Fruit fly (Drosophila melanogaster) whole organism, embryonic: ENCODE data around the gene CG7914.

Source experiments
- Abd-B ChIP-seq: fragments of 200-800 bp; sonication (Bioruptor generic); optimal IDR thresholded peaks from 2 replicates; lab custom pipeline; 2018; ENCODE audit warnings: missing biosample characterization, mild to moderate bottlenecking, missing genetic modification characterization, moderate library complexity
- Antp ChIP-seq: fragments of 200-800 bp; sonication (Bioruptor generic); optimal IDR thresholded peaks from 3 replicates; lab custom pipeline; 2016; ENCODE audit warnings: missing biosample characterization, missing genetic modification characterization
- Atf6 ChIP-seq: fragments of 200-800 bp; sonication (Bioruptor generic); IDR thresholded peaks from 2 replicates; pipeline ENCODE4 v1.3.6; 2022; ENCODE audit warnings: missing biosample characterization, missing genetic modification characterization
- C15 ChIP-seq: fragments of 200-800 bp; sonication (Bioruptor generic); IDR thresholded peaks from 3 replicates; pipeline ENCODE4 v1.3.6; 2022; ENCODE audit warnings: missing biosample characterization, missing genetic modification characterization
- CG10565 ChIP-seq: fragments of 200-800 bp; sonication (Bioruptor generic); optimal IDR thresholded peaks from 3 replicates; lab custom pipeline; 2016; ENCODE audit warnings: missing biosample characterization, mild to moderate bottlenecking, missing genetic modification characterization
- CG10979 ChIP-seq: fragments of 200-800 bp; sonication (Bioruptor generic); optimal IDR thresholded peaks from 2 replicates; lab custom pipeline; 2018; ENCODE audit warnings: missing biosample characterization, mild to moderate bottlenecking, missing genetic modification characterization, moderate library complexity
- CG11093 ChIP-seq: fragments of 200-800 bp; sonication (Bioruptor generic); IDR thresholded peaks from 3 replicates; pipeline ENCODE4 v1.3.6; 2022; ENCODE audit warnings: missing biosample characterization, missing genetic modification characterization
- CG11398 ChIP-seq: fragments of 200-800 bp; sonication (Bioruptor generic); optimal IDR thresholded peaks from 2 replicates; lab custom pipeline; 2016; ENCODE audit warnings: missing biosample characterization, missing genetic modification characterization
- CG12391 ChIP-seq: fragments of 200-800 bp; sonication (Bioruptor generic); optimal IDR thresholded peaks from 3 replicates; lab custom pipeline; 2018; ENCODE audit warnings: missing biosample characterization, mild to moderate bottlenecking, missing genetic modification characterization, moderate library complexity
- CG13296 ChIP-seq: fragments of 200-800 bp; sonication (Bioruptor generic); optimal IDR thresholded peaks from 3 replicates; lab custom pipeline; 2018; ENCODE audit warnings: missing biosample characterization, mild to moderate bottlenecking, missing genetic modification characterization
- CG15601 ChIP-seq: fragments of 200-800 bp; sonication (Bioruptor generic); optimal IDR thresholded peaks from 3 replicates; lab custom pipeline; 2019; ENCODE audit warnings: missing biosample characterization, mild to moderate bottlenecking, missing genetic modification characterization, moderate library complexity
- CG15696 ChIP-seq: fragments of 200-800 bp; sonication (Bioruptor generic); optimal IDR thresholded peaks from 2 replicates; lab custom pipeline; 2019; ENCODE audit warnings: missing biosample characterization, mild to moderate bottlenecking, missing genetic modification characterization, moderate library complexity
- CG16815 ChIP-seq: fragments of 200-800 bp; sonication (Bioruptor generic); optimal IDR thresholded peaks from 3 replicates; lab custom pipeline; 2017; ENCODE audit warnings: missing biosample characterization, mild to moderate bottlenecking, missing genetic modification characterization
- CG17186 ChIP-seq: fragments of 200-800 bp; sonication (Bioruptor generic); optimal IDR thresholded peaks from 3 replicates; lab custom pipeline; 2017; ENCODE audit warnings: missing biosample characterization, missing genetic modification reagents, missing genetic modification characterization
- CG17829 ChIP-seq: fragments of 200-800 bp; optimal IDR thresholded peaks from 2 replicates; lab custom pipeline; 2019; ENCODE audit warnings: missing biosample characterization, mild to moderate bottlenecking, missing genetic modification characterization, moderate library complexity
- CG18011 ChIP-seq: fragments of 200-800 bp; sonication (Bioruptor generic); optimal IDR thresholded peaks from 2 replicates; lab custom pipeline; 2017; ENCODE audit warnings: missing biosample characterization, missing genetic modification characterization, mild to moderate bottlenecking, moderate library complexity, missing genotype
- CG18262 ChIP-seq: fragments of 200-800 bp; optimal IDR thresholded peaks from 3 replicates; lab custom pipeline; 2019; ENCODE audit warnings: missing biosample characterization, mild to moderate bottlenecking, missing genetic modification characterization, moderate library complexity
- CG18764 ChIP-seq: fragments of 200-800 bp; sonication (Bioruptor generic); optimal IDR thresholded peaks from 3 replicates; lab custom pipeline; 2016; ENCODE audit warnings: missing biosample characterization, missing genetic modification characterization
- CG2712 ChIP-seq: fragments of 200-800 bp; optimal IDR thresholded peaks from 3 replicates; lab custom pipeline; 2019; ENCODE audit warnings: missing biosample characterization, mild to moderate bottlenecking, missing genetic modification characterization, moderate library complexity
- CG30020 ChIP-seq: fragments of 200-800 bp; optimal IDR thresholded peaks from 2 replicates; lab custom pipeline; 2019; ENCODE audit warnings: missing biosample characterization, mild to moderate bottlenecking, missing genetic modification characterization, moderate library complexity
- CG30403 ChIP-seq: fragments of 200-800 bp; sonication (Bioruptor generic); optimal IDR thresholded peaks from 3 replicates; lab custom pipeline; 2016; ENCODE audit warnings: missing biosample characterization, missing genetic modification characterization
- CG32767 ChIP-seq: fragments of 200-800 bp; sonication (Bioruptor generic); IDR thresholded peaks from 2 replicates; pipeline ENCODE4 v1.3.6; 2022; ENCODE audit warnings: missing biosample characterization, missing genetic modification characterization
- CG3995 ChIP-seq: fragments of 200-800 bp; sonication (Bioruptor generic); optimal IDR thresholded peaks from 3 replicates; lab custom pipeline; 2016; ENCODE audit warnings: missing biosample characterization, missing genetic modification characterization
- CG4282 ChIP-seq: fragments of 200-800 bp; sonication (Bioruptor generic); optimal IDR thresholded peaks from 2 replicates; lab custom pipeline; 2016; ENCODE audit warnings: missing biosample characterization, missing genetic modification characterization
- CG8359 ChIP-seq: fragments of 200-800 bp; sonication (Bioruptor generic); optimal IDR thresholded peaks from 2 replicates; lab custom pipeline; 2017; ENCODE audit warnings: missing biosample characterization, mild to moderate bottlenecking, missing genetic modification characterization, borderline replicate concordance
- CG8478 ChIP-seq: fragments of >200 bp; optimal IDR thresholded peaks from 2 replicates; lab custom pipeline; 2018
- Dref ChIP-seq: fragments of 200-800 bp; sonication (Bioruptor generic); IDR thresholded peaks from 2 replicates; pipeline ENCODE4 v1.3.6; 2022; ENCODE audit warnings: missing biosample characterization, missing genetic modification characterization
- Hey ChIP-seq: fragments of 200-800 bp; sonication (Bioruptor generic); optimal IDR thresholded peaks from 3 replicates; lab custom pipeline; 2018; ENCODE audit warnings: missing biosample characterization, mild to moderate bottlenecking, missing genetic modification characterization
- Hr51 ChIP-seq, 2 experiments: fragments of 200-800 bp; sonication (Bioruptor generic); optimal IDR thresholded peaks; 2 replicates in 1 of 2; 3 replicates in 1 of 2; lab custom pipeline; 2016 to 2018; ENCODE audit warnings: missing biosample characterization in 2 of 2, missing genetic modification characterization in 2 of 2, mild to moderate bottlenecking in 1 of 2, moderate library complexity in 1 of 2
- MESR4 ChIP-seq: fragments of 200-800 bp; sonication (Bioruptor generic); optimal IDR thresholded peaks from 2 replicates; lab custom pipeline; 2018; ENCODE audit warnings: missing biosample characterization, mild to moderate bottlenecking, missing genetic modification characterization, moderate library complexity
- Trl ChIP-seq, 3 experiments: fragments of >200 bp in 2 of 3; fragments of 200-800 bp in 1 of 3; sonication (Bioruptor generic) in 1 of 3; optimal IDR thresholded peaks; 2 replicates in 1 of 3; 3 replicates in 2 of 3; lab custom pipeline; 2016 to 2017; ENCODE audit warnings: missing biosample characterization in 1 of 3, missing genetic modification characterization in 1 of 3
- ato ChIP-seq: fragments of 200-800 bp; sonication (Bioruptor generic); IDR thresholded peaks from 2 replicates; pipeline ENCODE4 v1.3.6; 2022; ENCODE audit warnings: missing biosample characterization, missing genetic modification characterization; ENCODE audit not compliant: partially characterized antibody
- ci ChIP-seq: fragments of 200-800 bp; sonication (Bioruptor generic); IDR thresholded peaks from 3 replicates; pipeline ENCODE4 v1.3.6; 2022; ENCODE audit warnings: missing biosample characterization, missing genetic modification characterization
- esg ChIP-seq: fragments of 200-800 bp; sonication (Bioruptor generic); conservative IDR thresholded peaks from 2 replicates; pipeline ENCODE4 v1.3.6; 2022; ENCODE audit warnings: missing biosample characterization, missing genetic modification characterization
- ewg ChIP-seq: fragments of 200-800 bp; sonication (Bioruptor generic); optimal IDR thresholded peaks from 3 replicates; lab custom pipeline; 2017; ENCODE audit warnings: mild to moderate bottlenecking, missing biosample characterization, missing genetic modification reagents, missing genetic modification characterization
- gfzf ChIP-seq: fragments of 200-800 bp; sonication (Bioruptor generic); optimal IDR thresholded peaks from 2 replicates; lab custom pipeline; 2016; ENCODE audit warnings: missing biosample characterization, mild to moderate bottlenecking, missing genetic modification characterization, moderate library complexity
- grau ChIP-seq: fragments of 200-800 bp; optimal IDR thresholded peaks from 3 replicates; lab custom pipeline; 2019; ENCODE audit warnings: missing biosample characterization, mild to moderate bottlenecking, missing genetic modification characterization, moderate library complexity
- grn ChIP-seq: fragments of 200-800 bp; sonication (Bioruptor generic); optimal IDR thresholded peaks from 3 replicates; lab custom pipeline; 2017; ENCODE audit warnings: missing biosample characterization, missing genetic modification characterization
- gsb-n ChIP-seq: fragments of 200-800 bp; sonication (Bioruptor generic); optimal IDR thresholded peaks from 3 replicates; lab custom pipeline; 2018; ENCODE audit warnings: missing biosample characterization, mild to moderate bottlenecking, missing genetic modification characterization
- hbn ChIP-seq: fragments of 200-800 bp; sonication (Bioruptor generic); IDR thresholded peaks from 2 replicates; pipeline ENCODE4 v1.3.6; 2022; ENCODE audit warnings: missing biosample characterization, missing genetic modification characterization; ENCODE audit not compliant: partially characterized antibody
- her ChIP-seq: fragments of 200-800 bp; sonication (Bioruptor generic); optimal IDR thresholded peaks from 2 replicates; lab custom pipeline; 2016; ENCODE audit warnings: missing biosample characterization, missing genetic modification characterization
- inv ChIP-seq: fragments of 200-800 bp; sonication (Bioruptor generic); IDR thresholded peaks from 2 replicates; pipeline ENCODE4 v1.3.6; 2022; ENCODE audit warnings: missing biosample characterization, missing genetic modification characterization; ENCODE audit not compliant: partially characterized antibody
- jing ChIP-seq: fragments of 200-800 bp; sonication (Bioruptor generic); optimal IDR thresholded peaks from 2 replicates; lab custom pipeline; 2018; ENCODE audit warnings: missing biosample characterization, mild to moderate bottlenecking, missing genetic modification characterization
- kni ChIP-seq: fragments of 200-800 bp; sonication (Bioruptor generic); optimal IDR thresholded peaks from 3 replicates; lab custom pipeline; 2017; ENCODE audit warnings: mild to moderate bottlenecking, missing biosample characterization, missing genetic modification reagents, missing genetic modification characterization
- salm ChIP-seq: fragments of 200-800 bp; sonication (Bioruptor generic); optimal IDR thresholded peaks from 2 replicates; lab custom pipeline; 2018; ENCODE audit warnings: missing biosample characterization, mild to moderate bottlenecking, missing genetic modification characterization
- tap ChIP-seq: fragments of 200-800 bp; optimal IDR thresholded peaks from 3 replicates; lab custom pipeline; 2019; ENCODE audit warnings: missing biosample characterization, mild to moderate bottlenecking, missing genetic modification characterization, moderate library complexity
- trem ChIP-seq: fragments of 200-800 bp; optimal IDR thresholded peaks from 3 replicates; lab custom pipeline; 2019; ENCODE audit warnings: missing biosample characterization, mild to moderate bottlenecking, missing genetic modification characterization, moderate library complexity
- ttk ChIP-seq: fragments of 200-800 bp; sonication (Bioruptor generic); IDR thresholded peaks from 2 replicates; pipeline ENCODE4 v2.1.2; 2022; ENCODE audit warnings: missing biosample characterization, missing genetic modification characterization
- usp ChIP-seq: fragments of >200 bp; optimal IDR thresholded peaks from 2 replicates; lab custom pipeline; 2017; ENCODE audit warnings: missing biosample characterization, missing genetic modification characterization
- wek ChIP-seq: fragments of 200-800 bp; sonication (Bioruptor generic); optimal IDR thresholded peaks from 3 replicates; lab custom pipeline; 2018; ENCODE audit warnings: missing biosample characterization, mild to moderate bottlenecking, missing genetic modification characterization, moderate library complexity

CG7914 gene

dm6 chrX:19146421-19146952 lies 46.8 kb downstream of the CG7914 start (continued):
- no peak for TF ChIP-seq gfzf (GFP tag; lab: Kevin White, UChicago)
- TF ChIP-seq CG4282, result no peak
- no peak for TF ChIP-seq CG15601 (tag; lab: Kevin White, UChicago)
- no peak for TF ChIP-seq her (GFP tag; lab: Kevin White, UChicago)
- TF ChIP-seq kni (GFP tag; lab: Kevin White, UChicago), result no peak
- no peak for TF ChIP-seq Dref (GFP tag; lab: Robert Waterston, UW)
- no peak for TF ChIP-seq CG17186 (GFP tag; lab: Kevin White, UChicago)
- no peak for TF ChIP-seq MESR4
- no peak for TF ChIP-seq ttk (GFP tag; lab: Robert Waterston, UW)
- TF ChIP-seq Atf6 (GFP tag; lab: Robert Waterston, UW), result no peak
- no peak for TF ChIP-seq CG8359 (GFP tag; lab: Kevin White, UChicago)
- no peak for TF ChIP-seq CG12391 (tag; lab: Kevin White, UChicago)
- TF ChIP-seq CG10565, result no peak
- TF ChIP-seq CG30020 (tag; lab: Kevin White, UChicago), result no peak
- TF ChIP-seq CG11093, result no peak
- TF ChIP-seq CG3995 (GFP tag; lab: Kevin White, UChicago), result no peak
- peak; percentile 1 for TF ChIP-seq CG8478 (lab: Kevin White, UChicago)
- no peak for TF ChIP-seq C15 (GFP tag; lab: Robert Waterston, UW)
- no peak for TF ChIP-seq CG18764
- peak in 1 of 2 experiments; percentile 35 for TF ChIP-seq Trl (optimal IDR thresholded peaks at IDR 0.05; lab: Kevin White, UChicago)
- no peak for TF ChIP-seq Trl (GFP tag; optimal IDR thresholded peaks at IDR 0.05; lab: Kevin White, UChicago)
- no peak for TF ChIP-seq CG18011 (GFP tag; lab: Kevin White, UChicago)
- peak; percentile 12 for TF ChIP-seq CG18262 (tag; lab: Kevin White, UChicago)
- peak; percentile 3 for TF ChIP-seq CG2712 (tag; lab: Kevin White, UChicago)
- TF ChIP-seq ato, result no peak
- TF ChIP-seq salm (tag; lab: Kevin White, UChicago), result no peak
- no peak for TF ChIP-seq Antp (GFP tag; lab: Kevin White, UChicago)
- TF ChIP-seq inv, result no peak
- TF ChIP-seq Abd-B (GFP tag; lab: Kevin White, UChicago), result peak; percentile 54
- TF ChIP-seq hbn, result no peak
- no peak for TF ChIP-seq grau (tag; lab: Kevin White, UChicago)
- no peak for TF ChIP-seq usp (GFP tag; lab: Kevin White, UChicago)
- peak; percentile 46 for TF ChIP-seq CG30403 (GFP tag; lab: Kevin White, UChicago)
- no peak for TF ChIP-seq gsb-n (tag; lab: Kevin White, UChicago)
- no peak for TF ChIP-seq ewg (GFP tag; lab: Kevin White, UChicago)
- TF ChIP-seq CG13296 (GFP tag; lab: Kevin White, UChicago), result no peak
- TF ChIP-seq ci (GFP tag; lab: Robert Waterston, UW), result 0 out of 3 replicates have a peak, but pooled peaks have one; percentile 25
- TF ChIP-seq jing, result no peak
- TF ChIP-seq CG16815 (GFP tag; lab: Kevin White, UChicago), result no peak
- TF ChIP-seq wek (GFP tag; lab: Kevin White, UChicago), result no peak
- TF ChIP-seq CG32767 (GFP tag; lab: Robert Waterston, UW), result no peak
- no peak for TF ChIP-seq trem
- TF ChIP-seq Hr51 (GFP tag; optimal IDR thresholded peaks at IDR 0.05; lab: Kevin White, UChicago), result peak in 1 of 2 experiments; percentile 38
- no peak for TF ChIP-seq esg
- no peak for TF ChIP-seq Hey (tag; lab: Kevin White, UChicago)
- TF ChIP-seq CG11398 (GFP tag; lab: Kevin White, UChicago), result no peak
- no peak for TF ChIP-seq tap
- TF ChIP-seq CG10979 (tag; lab: Kevin White, UChicago), result peak; percentile 3
- TF ChIP-seq CG15696, result no peak
- no peak for TF ChIP-seq CG17829 (tag; lab: Kevin White, UChicago)
- TF ChIP-seq grn (GFP tag; lab: Kevin White, UChicago), result peak; percentile 94
